Worm (Caenorhabditis elegans) whole organism, midembryonic: ENCODE data around the gene unk-1.

Experiments
- T22C8.4 ChIP-seq: fragments of 200-800 bp; sonication (Bioruptor generic); IDR thresholded peaks from 2 replicates; pipeline ENCODE4 v1.3.6; 2022; ENCODE audit warnings: missing genetic modification characterization, missing compliant biosample characterization
- cog-1 ChIP-seq: sonication (generic microtip); optimal IDR thresholded peaks from 2 replicates; lab custom pipeline; 2016; ENCODE audit warnings: missing genetic modification characterization, missing compliant biosample characterization
- flt-1 ChIP-seq: fragments of 200-800 bp; sonication (Bioruptor generic); IDR thresholded peaks from 2 replicates; pipeline ENCODE4 v1.3.6; 2022; ENCODE audit warnings: missing genetic modification characterization, missing compliant biosample characterization
- klf-2 ChIP-seq: fragments of 200-800 bp; sonication (Bioruptor generic); conservative IDR thresholded peaks from 2 replicates; pipeline ENCODE4 v1.3.6; 2022; ENCODE audit warnings: missing genetic modification reagents, missing genetic modification characterization, missing compliant biosample characterization

DNA sequence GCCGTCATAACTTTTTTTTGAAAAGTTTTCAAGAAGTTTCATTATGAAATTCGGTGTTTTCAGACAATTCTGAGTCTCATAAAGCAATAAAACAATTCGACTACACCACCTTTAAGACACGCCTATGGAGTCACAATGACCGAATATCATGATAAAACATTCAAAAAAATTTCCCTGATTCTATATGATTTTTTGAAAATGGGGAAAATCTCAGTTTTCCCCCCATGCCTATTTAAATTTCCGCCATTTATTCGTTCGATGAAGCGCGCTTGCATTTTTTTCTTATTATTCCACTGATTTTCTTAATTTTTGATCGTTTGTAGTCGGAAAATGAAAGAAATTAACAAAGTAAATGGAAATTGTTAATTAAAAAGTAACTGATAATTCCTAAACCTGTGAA lies 12.7 kb downstream of the unk-1 start:
- TF ChIP-seq klf-2 (no peak), T22C8.4 (GFP tag; lab: Robert Waterston, UW) (no peak), flt-1 (GFP tag; lab: Robert Waterston, UW) (no peak), cog-1 (tag; lab: Kevin White, UChicago) (no peak)
